Worm (Caenorhabditis elegans) whole organism, dauer: ENCODE data around the gene rbg-3.
"Not testable (repeated sequence)": the region's sequence is repeated elsewhere in the genome, so short reads cannot be mapped to it uniquely, and the experiment has no call there.

Experiments
- unc-62 ChIP-seq: sonication (generic microtip); optimal IDR thresholded peaks from 2 replicates; lab custom pipeline; 2017; ENCODE audit warnings: missing biosample characterization, missing genetic modification reagents, missing genetic modification characterization

Gene rbg-3

DNA sequence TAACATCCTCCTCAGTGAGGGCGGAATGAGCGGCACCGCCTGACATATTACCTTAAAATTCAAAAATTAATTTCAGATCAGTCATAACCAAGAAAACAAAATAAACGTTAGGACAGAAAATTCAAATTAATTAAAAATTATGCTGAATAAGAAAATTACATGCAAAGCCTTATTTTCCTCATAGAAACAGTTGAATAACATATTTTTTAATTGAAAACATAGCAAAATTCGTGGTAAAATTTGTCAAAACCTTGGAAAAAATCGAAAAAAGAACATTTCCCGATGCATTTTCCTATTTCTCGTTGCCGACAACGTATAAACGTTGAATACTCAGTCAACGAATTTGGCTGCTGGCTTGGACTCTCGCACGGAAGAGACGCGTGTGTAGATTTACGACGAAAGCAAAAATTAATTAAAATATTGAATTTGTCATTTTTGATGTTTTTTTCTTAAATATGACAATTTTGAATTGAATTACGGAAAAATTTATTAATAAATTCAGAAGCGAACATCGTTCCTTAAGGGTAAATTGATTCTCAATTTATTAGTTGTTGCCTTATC, at the start of gene rbg-3, which contains the start of gene rps-0:
TSS of gene rbg-3 (plus strand) at position 424 of the 561 bp plus-strand sequence.
TSS of gene rps-0 (minus strand) at position 51 of the 561 bp plus-strand sequence.
- TF ChIP-seq unc-62 = no peak

DNA sequence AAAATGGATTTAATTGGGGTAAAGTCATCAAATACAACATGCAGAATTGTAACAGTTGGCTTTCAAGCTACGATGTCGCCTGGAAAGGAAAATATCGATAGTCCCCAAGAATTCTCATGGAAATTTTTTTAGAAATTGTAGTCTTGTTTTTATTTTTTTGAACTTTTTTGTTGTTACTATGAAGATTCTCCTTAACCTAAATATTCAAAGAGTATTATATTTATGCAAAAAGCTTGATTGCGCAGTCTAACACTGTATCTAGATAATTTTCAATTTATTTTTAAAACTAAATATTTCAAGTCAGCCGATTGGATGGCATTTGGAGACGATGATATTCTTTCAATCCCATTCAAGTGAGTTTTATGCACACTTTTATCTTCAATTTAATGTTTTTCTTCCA, 49.0 kb upstream of the rbg-3 start, which contains the start of gene pgap-2:
TSS of gene pgap-2 (plus strand) at position 301 of the 400 bp plus-strand sequence.
- no peak for TF ChIP-seq unc-62

DNA sequence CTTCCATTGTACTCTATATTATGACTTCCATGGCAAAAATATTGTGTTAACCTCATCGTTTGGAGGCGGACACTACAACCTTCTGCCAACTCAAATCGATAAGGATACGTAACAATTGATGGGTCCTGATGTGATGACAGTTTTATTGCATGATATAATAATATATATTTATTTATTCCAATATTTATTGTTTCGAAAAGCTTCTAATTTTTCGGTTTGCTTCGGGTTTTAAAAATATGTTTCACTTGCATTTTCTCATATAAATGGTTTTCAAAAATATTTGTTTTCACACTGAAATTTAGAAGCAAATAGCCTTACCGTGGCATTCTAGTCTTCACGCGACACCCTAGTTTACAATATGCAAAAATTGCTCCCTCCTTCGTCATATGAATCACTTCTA, 47.5 kb upstream of the rbg-3 start, which contains the start of gene T04A8.13:
TSS of gene T04A8.13 (plus strand) at position 301 of the 400 bp plus-strand sequence.
- TF ChIP-seq unc-62 = no peak

DNA sequence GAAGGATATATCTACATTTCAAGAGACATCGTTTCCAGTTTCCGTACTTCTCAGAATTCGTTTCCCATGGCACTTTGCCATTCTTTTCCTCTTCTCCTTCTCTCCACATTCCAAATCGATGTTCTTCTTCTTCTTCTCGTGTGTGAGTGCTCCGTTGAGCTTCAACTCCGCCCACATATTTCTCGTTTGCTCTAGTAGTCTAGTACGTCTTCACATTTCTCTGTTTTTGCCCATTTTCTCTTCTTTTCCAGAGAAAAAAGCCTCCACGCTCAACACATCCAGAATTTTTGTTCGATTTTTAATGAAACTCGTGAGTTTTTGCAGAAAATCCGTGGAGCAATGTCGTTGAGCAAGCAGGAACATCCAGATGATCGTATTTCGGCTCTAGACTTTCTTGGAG, 45.3 kb upstream of the rbg-3 start, which contains the start of gene T04A8.18:
TSS of gene T04A8.18 (plus strand) at position 301 of the 400 bp plus-strand sequence.
- no peak for TF ChIP-seq unc-62

DNA sequence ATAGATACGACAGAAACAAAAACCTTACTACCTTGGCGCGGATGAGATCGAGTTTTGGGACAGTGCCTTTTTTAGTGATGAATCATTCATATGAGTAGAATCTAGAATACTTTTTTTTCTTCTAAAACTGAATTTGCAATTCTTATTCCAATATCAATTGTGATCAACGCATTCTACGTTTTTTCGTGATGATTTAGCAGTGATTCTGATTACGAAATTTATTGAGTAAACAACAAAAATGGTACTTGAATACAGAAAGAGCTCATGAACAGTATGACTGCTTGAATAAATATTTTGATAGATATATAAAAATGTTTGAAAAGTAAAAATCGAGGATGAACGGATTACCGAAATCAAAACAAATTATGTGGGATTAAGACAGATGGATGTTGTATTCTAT, 39.1 kb upstream of the rbg-3 start, which contains the start of gene him-18:
TSS of gene him-18 (minus strand) at position 101 of the 400 bp plus-strand sequence.
- no peak for TF ChIP-seq unc-62

DNA sequence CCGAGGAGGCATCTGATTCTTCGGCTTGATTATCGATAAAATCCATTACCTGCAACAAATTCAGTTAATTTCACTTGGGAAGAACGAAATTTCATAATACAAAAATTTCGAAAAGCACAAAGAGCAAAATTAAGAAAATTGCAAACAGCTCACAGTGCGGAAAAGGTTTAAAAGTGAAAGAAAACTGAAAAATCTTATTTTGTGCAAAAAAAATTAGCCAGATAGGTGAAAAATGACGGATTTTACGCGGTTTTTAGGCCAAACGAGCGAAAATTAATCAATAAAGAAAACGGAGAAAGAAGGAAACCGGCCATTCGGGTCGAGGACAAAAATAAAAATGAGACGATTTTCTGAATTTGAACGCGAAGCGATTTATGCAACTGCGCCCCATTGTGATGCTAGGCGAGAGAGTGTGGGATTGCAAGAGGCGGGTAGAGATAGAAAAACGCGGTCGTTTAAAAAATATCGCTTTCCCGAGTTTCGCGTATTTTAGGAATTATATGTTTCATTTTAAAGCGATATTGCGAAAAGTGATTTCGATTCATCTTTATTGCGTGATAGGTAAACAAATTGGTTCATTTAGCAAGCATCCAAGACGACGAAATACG, 33.5 kb upstream of the rbg-3 start, which contains the start of gene emb-5:
TSS of gene emb-5 (minus strand) at position 51 of the 608 bp plus-strand sequence.
- TF ChIP-seq unc-62 = no peak

DNA sequence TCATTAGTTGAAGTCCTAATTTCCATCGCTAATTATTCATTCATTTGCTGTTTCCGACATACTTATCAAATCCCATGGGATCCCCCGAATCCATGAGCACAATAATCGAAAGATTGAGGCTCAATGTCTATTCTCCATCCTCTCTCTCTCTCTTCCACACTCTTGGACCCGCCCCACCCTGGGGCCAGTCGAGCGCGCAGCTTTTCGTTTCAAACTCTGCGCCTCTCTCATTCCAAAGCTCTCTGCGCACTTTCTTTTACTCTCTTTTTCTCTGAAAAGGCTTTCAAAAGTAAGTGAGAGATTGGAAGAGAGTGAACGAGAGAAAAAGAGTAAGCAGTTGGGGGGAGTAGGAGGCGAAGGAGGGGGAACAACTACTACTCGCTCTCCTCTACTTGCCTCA, 32.5 kb upstream of the rbg-3 start, which contains the start of gene acy-1:
TSS of gene acy-1 (plus strand) at position 346 of the 400 bp plus-strand sequence.
- no peak for TF ChIP-seq unc-62

DNA sequence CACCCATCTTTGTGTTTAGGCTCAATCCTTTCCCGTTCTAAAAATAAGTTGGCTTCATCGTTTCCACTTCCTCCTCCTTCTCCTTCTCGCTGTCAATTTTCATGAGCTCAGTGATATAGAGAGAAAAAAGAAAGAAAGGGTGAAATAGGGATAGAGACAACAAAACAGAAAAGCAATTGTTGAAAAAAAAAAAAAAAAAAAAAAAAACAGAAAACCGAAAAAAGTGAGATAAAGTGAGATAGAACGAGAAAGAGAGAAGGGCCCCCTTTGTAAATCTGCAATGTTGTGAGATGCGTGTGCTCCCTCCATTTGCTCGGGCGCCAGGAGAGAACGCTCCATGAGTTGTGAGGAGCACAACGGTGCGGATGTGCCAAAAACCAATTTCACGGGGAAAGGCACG, 30.3 kb upstream of the rbg-3 start:
- TF ChIP-seq unc-62 = no peak

DNA sequence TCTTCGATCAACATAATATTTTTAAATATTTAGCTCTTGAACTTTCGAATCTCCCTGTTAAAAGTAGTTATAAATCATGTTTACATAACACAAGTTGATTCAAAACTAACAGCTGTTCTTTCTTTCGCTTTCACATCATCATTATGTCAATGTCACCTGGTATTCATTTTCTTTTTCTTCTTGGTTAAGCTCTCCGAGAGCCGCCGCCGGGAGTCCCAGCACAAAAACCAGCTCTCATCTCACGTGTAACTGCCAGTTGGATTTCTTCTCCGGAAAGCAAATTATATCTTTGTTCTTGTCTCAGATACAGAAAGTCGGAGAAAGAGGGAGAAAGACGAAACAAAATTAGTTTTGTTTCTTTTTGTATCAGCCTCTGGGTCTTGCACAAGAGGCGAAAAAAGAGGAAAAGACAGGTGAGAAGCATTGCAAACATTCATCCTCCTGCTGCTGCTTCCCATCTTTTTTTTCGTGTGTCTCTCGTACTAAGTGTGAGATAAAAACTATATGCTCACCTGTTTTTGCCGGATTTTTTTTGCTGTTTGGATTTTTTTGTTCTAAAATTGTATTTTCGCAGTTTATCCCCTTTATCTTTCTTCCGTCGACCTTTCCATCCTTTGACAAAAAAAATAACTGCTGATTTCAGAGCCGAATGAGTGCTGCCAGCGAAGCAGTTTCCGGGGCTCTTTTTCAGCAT, 22.8 kb upstream of the rbg-3 start, which contains the start of gene F17C8.3:
TSS of gene F17C8.3 (plus strand) at position 644 of the 694 bp plus-strand sequence.
- TF ChIP-seq unc-62 = no peak

DNA sequence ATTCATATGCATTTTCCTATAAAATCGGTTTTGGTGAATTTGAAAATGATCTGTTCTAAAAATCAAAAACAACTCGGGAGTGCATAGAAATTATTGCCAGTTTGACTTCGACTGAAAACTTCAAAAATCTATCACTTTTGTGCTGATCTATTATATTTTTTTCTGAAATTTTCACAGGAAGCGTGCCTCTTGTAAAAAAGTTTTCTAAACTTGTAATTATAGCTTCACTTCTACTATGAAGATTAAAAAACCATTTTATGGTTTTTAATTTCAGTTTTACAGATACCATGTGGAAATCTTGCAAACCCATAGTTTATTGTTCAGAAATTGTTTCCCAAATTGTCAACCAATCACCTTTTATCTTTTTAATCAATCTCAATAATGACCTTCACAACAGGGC, 20.2 kb upstream of the rbg-3 start, which contains the start of gene F17C8.9:
TSS of gene F17C8.9 (plus strand) at position 301 of the 400 bp plus-strand sequence.
- no peak for TF ChIP-seq unc-62

DNA sequence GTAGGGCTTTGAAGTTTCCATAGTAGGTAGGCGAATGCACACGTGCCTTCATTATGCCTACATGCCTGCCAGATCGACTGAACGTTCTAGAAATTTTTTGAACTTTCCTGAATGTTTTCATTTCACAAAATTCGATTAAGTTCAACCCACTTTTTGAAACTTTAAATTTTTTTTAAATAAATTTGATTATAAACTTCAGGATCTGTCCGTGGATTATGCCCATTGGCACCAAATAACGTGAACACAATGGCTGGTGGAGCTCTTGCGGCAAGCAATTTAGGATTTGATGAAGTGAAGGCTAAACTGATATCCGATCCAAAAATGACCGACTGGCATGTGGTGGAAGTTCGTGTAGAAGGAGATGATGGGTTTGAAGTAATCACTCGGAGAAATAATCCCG, 18.8 kb upstream of the rbg-3 start, which contains the start of gene F17C8.7:
TSS of gene F17C8.7 (plus strand) at position 301 of the 400 bp plus-strand sequence.
- no peak for TF ChIP-seq unc-62

DNA sequence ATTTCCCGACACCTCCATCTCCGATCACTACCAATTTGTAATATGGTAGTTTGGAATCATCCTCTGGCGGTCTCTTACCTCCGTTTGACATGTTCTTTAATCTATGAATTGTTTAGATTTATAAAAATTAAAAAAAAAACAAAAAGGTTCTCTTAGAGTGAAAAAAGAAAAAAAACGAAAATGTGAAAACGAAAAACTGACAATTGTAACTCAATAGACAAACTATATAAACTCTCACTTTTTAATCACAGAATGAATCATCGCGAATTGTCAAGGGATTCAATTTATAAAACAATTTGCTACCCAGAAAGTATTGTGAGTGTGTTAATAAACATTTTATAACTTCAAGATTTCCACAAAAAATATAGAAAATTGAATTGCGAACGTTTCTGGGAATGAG, 14.2 kb upstream of the rbg-3 start, which contains the start of gene ras-2:
TSS of gene ras-2 (minus strand) at position 101 of the 400 bp plus-strand sequence.
- no peak for TF ChIP-seq unc-62

DNA sequence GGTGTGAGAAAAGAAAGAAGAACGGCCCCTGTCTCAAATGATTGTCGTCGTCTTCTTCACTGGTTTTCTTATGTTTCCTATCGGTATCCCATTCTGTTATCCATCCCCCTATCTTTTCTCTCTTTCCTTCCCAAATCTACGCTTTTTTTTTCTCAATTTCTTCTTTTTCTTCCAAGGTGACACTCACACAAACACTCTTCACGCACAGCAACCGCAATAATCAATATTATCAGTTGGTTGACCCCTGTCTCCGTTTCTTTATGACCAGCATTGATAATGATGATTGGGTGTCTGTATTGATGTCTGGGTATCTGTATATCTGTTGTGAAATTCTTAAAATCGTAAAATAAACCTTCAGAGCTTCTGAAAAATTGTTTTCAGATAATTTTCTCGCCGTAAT, 13.4 kb upstream of the rbg-3 start:
- TF ChIP-seq unc-62 = no peak

DNA sequence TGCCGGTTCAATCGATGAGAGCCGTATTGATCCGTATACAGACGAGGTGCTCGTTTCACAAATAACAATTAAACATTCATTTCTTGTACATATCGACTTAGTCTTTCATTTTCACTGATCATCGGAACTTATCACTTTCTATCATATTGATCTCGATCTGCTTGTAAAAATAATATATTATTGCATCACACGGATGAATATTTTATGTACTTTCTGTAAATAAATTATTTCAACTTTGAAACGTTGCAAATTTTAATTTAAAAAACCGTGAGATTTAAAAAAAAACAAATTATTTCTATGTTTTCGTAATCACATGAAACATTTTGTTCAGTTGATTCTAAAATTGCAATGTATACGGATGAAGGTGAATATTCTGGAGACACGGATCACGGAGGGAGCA, 11.6 kb upstream of the rbg-3 start, which contains the start of gene twk-6:
TSS of gene twk-6 (plus strand) at position 301 of the 400 bp plus-strand sequence.
- TF ChIP-seq unc-62 = not testable (repeated sequence)

DNA sequence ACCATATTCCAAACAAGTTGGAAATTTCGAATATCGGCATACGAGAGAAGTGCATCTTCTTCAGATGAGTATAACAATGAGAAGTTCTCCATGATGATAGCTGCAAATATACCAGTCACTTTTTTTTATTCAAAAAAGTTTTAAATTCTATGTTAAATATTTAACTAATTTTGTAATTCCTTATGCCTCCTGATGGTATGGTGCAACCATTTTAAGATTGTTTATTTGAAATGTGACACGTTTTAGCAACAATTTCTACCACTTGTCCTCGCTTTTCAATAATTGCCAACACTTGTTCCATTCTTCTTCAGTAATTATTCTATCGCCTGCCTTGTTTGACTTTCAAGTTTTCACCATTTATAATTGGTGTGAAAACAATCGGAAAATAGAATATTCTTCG, 8.3 kb upstream of the rbg-3 start, which contains the start of gene F17C8.6:
TSS of gene F17C8.6 (minus strand) at position 101 of the 400 bp plus-strand sequence.
- TF ChIP-seq unc-62 = no peak

DNA sequence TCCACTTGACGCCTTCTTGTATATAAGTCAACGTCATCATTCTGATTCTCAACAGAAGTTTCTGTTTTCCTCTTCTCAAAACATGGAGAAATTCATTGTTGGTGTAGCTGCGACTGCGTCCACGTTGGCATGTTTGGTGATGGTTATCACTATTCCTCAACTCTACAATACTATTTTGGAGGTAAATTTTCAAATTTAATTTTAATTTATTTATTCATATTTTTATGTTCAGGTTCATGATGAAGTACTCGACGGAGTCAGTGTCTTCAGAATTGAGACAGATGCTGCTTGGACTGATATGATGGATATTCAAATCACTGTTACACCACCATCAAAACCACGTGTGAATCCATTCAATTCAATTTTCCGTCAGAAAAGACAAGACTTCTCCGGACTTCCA, 6.1 kb upstream of the rbg-3 start, which contains the start of gene col-89:
TSS of gene col-89 (plus strand) at position 19 of the 400 bp plus-strand sequence.
- no peak for TF ChIP-seq unc-62

DNA sequence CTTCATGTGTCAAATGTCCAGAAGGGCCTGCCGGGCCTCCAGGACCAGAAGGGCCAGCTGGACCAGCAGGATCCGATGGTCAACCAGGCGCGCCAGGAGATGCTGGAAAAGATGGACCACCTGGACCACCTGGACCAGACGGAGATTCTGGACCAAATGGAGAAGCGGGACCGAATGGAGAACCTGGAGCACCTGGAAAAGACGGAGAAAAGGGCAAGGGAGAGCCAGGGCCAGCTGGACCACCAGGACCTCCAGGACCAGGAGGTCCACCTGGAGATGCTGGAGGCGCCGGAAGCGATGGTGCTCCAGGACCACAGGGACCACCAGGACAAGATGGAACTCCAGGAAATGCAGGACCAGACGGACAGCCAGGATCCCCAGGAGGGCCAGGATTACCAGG, 5.6 kb upstream of the rbg-3 start:
- TF ChIP-seq unc-62 = no peak
